Worm (Caenorhabditis elegans) whole organism, mixed stage, embryonic: ENCODE measurements around the gene ZC239.5.

Experiments used
- ceh-39 ChIP-seq: fragments of 150-350 bp; optimal IDR thresholded peaks from 2 replicates; lab custom pipeline; 2014; ENCODE audit warnings: missing biosample characterization, missing genetic modification characterization
- ceh-43 ChIP-seq: fragments of 200-800 bp; sonication (Bioruptor generic); optimal IDR thresholded peaks from 2 replicates; lab custom pipeline; 2018; ENCODE audit warnings: mild to moderate bottlenecking, missing genetic modification characterization, moderate library complexity, missing compliant biosample characterization
- ceh-83 ChIP-seq: fragments of 200-800 bp; sonication (Bioruptor generic); optimal IDR thresholded peaks from 2 replicates; lab custom pipeline; 2018; ENCODE audit warnings: mild to moderate bottlenecking, missing genetic modification characterization, missing compliant biosample characterization
- ces-1 ChIP-seq: fragments of 150-350 bp; optimal IDR thresholded peaks from 2 replicates; lab custom pipeline; 2014; ENCODE audit warnings: missing biosample characterization, missing genetic modification reagents, missing genetic modification characterization
- cnd-1 ChIP-seq: fragments of 200-800 bp; sonication (Bioruptor generic); optimal IDR thresholded peaks from 2 replicates; lab custom pipeline; 2018; ENCODE audit warnings: mild to moderate bottlenecking, missing genetic modification characterization, missing compliant biosample characterization
- drap-1 ChIP-seq: fragments of 200-800 bp; sonication (Bioruptor generic); optimal IDR thresholded peaks from 3 replicates; lab custom pipeline; 2018; ENCODE audit warnings: mild to moderate bottlenecking, missing genetic modification characterization, missing compliant biosample characterization
- elt-1 ChIP-seq: sonication (generic microtip); optimal IDR thresholded peaks from 2 replicates; lab custom pipeline; 2017; ENCODE audit warnings: missing genetic modification characterization, mild to moderate bottlenecking, missing compliant biosample characterization, antibody characterized with exemption, moderate library complexity, borderline replicate concordance; ENCODE audit not compliant: insufficient read depth
- elt-3 ChIP-seq: fragments of 150-350 bp; optimal IDR thresholded peaks from 2 replicates; lab custom pipeline; 2014; ENCODE audit warnings: missing biosample characterization, missing genetic modification characterization
- flh-1 ChIP-seq: fragments of 200-800 bp; sonication (Bioruptor generic); optimal IDR thresholded peaks from 2 replicates; lab custom pipeline; 2018; ENCODE audit warnings: mild to moderate bottlenecking, missing genetic modification characterization, moderate library complexity, missing compliant biosample characterization
- ham-2 ChIP-seq: fragments of 200-800 bp; sonication (Bioruptor generic); optimal IDR thresholded peaks from 2 replicates; lab custom pipeline; 2018; ENCODE audit warnings: mild to moderate bottlenecking, missing genetic modification characterization, missing compliant biosample characterization
- hlh-1 ChIP-seq: fragments of 150-350 bp; optimal IDR thresholded peaks from 2 replicates; lab custom pipeline; 2014; ENCODE audit warnings: missing biosample characterization, missing genetic modification reagents, missing genetic modification characterization
- lin-13 ChIP-seq: fragments of 150-350 bp; optimal IDR thresholded peaks from 2 replicates; lab custom pipeline; 2014; ENCODE audit warnings: missing biosample characterization, missing genetic modification characterization
- lin-32 ChIP-seq: fragments of 200-800 bp; sonication (Bioruptor generic); optimal IDR thresholded peaks from 2 replicates; lab custom pipeline; 2018; ENCODE audit warnings: mild to moderate bottlenecking, missing genetic modification characterization, missing compliant biosample characterization
- lsy-2 ChIP-seq: fragments of 150-350 bp; optimal IDR thresholded peaks from 2 replicates; lab custom pipeline; 2014; ENCODE audit warnings: missing biosample characterization, missing genetic modification characterization
- mab-5 ChIP-seq: fragments of 150-350 bp; optimal IDR thresholded peaks from 2 replicates; lab custom pipeline; 2014; ENCODE audit warnings: missing biosample characterization, missing genetic modification characterization
- mep-1 ChIP-seq: fragments of 150-350 bp; optimal IDR thresholded peaks from 2 replicates; lab custom pipeline; 2017; ENCODE audit warnings: missing biosample characterization, missing genetic modification reagents, missing genetic modification characterization, inconsistent platforms
- mls-2 ChIP-seq: sonication (generic microtip); optimal IDR thresholded peaks from 2 replicates; lab custom pipeline; 2016; ENCODE audit warnings: mild to moderate bottlenecking, missing genetic modification characterization, moderate library complexity, missing compliant biosample characterization
- nhr-12 ChIP-seq: fragments of 150-350 bp; optimal IDR thresholded peaks from 2 replicates; lab custom pipeline; 2014; ENCODE audit warnings: missing biosample characterization, missing genetic modification characterization
- nhr-2 ChIP-seq: fragments of 150-350 bp; optimal IDR thresholded peaks from 2 replicates; lab custom pipeline; 2014; ENCODE audit warnings: missing biosample characterization, missing genetic modification characterization
- nhr-237 ChIP-seq: fragments of 150-350 bp; optimal IDR thresholded peaks from 2 replicates; lab custom pipeline; 2014; ENCODE audit warnings: missing biosample characterization, missing genetic modification characterization
- nhr-76 ChIP-seq: sonication (generic microtip); optimal IDR thresholded peaks from 2 replicates; lab custom pipeline; 2017; ENCODE audit warnings: missing biosample characterization, missing genetic modification characterization
- pha-4 ChIP-seq: fragments of 150-350 bp; optimal IDR thresholded peaks from 2 replicates; lab custom pipeline; 2018; ENCODE audit warnings: missing biosample characterization, missing genetic modification reagents, missing genetic modification characterization
- sem-2 ChIP-seq: fragments of 200-800 bp; sonication (Bioruptor generic); optimal IDR thresholded peaks from 2 replicates; lab custom pipeline; 2018; ENCODE audit warnings: mild to moderate bottlenecking, missing genetic modification characterization, missing compliant biosample characterization
- tbx-8 ChIP-seq: fragments of 200-800 bp; sonication (Bioruptor generic); optimal IDR thresholded peaks from 2 replicates; lab custom pipeline; 2018; ENCODE audit warnings: mild to moderate bottlenecking, missing genetic modification characterization, moderate library complexity, missing compliant biosample characterization
- unc-120 ChIP-seq: sonication (generic microtip); optimal IDR thresholded peaks from 2 replicates; lab custom pipeline; 2017; ENCODE audit warnings: missing genetic modification characterization, missing compliant biosample characterization; ENCODE audit not compliant: poor library complexity, severe bottlenecking
- unc-39 ChIP-seq: fragments of 150-350 bp; optimal IDR thresholded peaks from 2 replicates; lab custom pipeline; 2014; ENCODE audit warnings: missing biosample characterization, missing genetic modification characterization
- unc-62 ChIP-seq: fragments of 150-350 bp; optimal IDR thresholded peaks from 2 replicates; lab custom pipeline; 2014; ENCODE audit warnings: missing biosample characterization, missing genetic modification reagents, missing genetic modification characterization
- zip-8 ChIP-seq: fragments of 150-350 bp; optimal IDR thresholded peaks from 2 replicates; lab custom pipeline; 2014; ENCODE audit warnings: missing biosample characterization, missing genetic modification characterization

The ZC239.5 gene

ce11 chrII:3244758-3245157 lies 34.3 kb downstream of the ZC239.5 start:
- TF ChIP-seq drap-1 (GFP tag; lab: Kevin White, UChicago), result no peak

ce11 chrII:3245836-3246235 lies 35.4 kb downstream of the ZC239.5 start, which contains the start of gene C17F4.7:
Gene C17F4.7 (minus strand): TSS chrII:3246015.
- TF ChIP-seq lin-13 (tag; lab: Kevin White, UChicago), result no peak

DNA sequence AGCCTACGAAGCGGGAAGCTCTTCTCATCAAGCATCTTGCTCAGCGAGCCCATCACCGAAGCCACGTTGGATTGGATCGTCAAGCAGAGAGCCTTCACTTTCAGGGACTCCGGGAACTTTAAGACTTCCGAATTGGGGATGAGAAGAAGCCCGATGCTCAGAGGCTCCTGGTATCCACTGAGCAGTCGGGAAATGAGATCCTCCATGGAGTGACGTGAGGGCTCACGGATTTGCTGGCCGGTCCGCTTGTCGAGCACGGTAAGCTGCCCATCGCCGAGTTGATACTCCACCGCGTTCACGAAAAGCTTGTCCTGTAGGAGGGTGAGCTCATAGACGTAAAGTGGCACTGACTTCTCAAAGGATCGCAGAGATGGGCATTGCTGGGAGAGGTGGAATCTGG lies 37.1 kb downstream of the ZC239.5 start:
- TF ChIP-seq nhr-237 (no peak), unc-120 (no peak), ham-2 (GFP tag; lab: Kevin White, UChicago) (no peak), cnd-1 (tag; lab: Kevin White, UChicago) (no peak), hlh-1 (tag; lab: Kevin White, UChicago) (no peak), lin-13 (tag; lab: Kevin White, UChicago) (no peak), unc-62 (GFP tag; lab: Kevin White, UChicago) (no peak), unc-39 (tag; lab: Kevin White, UChicago) (no peak), nhr-76 (no peak), ceh-39 (no peak), elt-3 (tag; lab: Kevin White, UChicago) (no peak), elt-1 (no peak)

DNA sequence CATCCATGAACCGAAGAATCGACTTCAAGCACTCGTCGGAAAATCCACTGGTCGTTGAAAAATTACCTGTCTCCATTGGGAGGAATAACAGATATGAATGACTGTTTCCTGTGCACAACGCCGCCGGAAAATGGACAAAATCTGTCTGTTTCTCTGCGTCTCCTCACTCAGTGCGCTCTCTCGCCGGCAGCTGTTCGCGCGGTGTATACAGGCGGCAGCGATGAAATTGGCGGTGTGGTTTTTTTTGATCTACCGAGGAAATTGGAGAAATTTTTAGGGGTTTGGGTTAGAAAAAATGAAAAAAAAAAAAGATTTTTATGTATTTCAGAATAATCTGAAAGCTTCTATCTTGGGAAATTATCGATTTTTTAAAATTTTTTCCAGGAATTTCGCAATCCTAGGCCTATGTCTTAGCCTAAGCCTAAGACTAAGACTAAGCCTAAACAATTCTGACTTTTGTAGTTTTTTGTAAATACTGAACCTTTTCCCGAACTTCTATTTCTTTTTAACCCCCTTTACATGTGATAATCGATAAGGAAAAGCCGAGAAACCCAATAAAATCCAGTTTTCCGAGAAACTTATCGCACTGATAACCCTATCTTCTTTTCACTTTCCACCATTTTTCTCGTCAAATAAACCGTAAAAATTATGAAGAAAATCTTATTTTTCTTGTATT lies 37.7 kb downstream of the ZC239.5 start, which contains the start of the genes fbxc-50 and C17F4.2:
fbxc-50 (minus strand) TSS at position 81 of the 676 bp plus-strand sequence.
C17F4.2 (plus strand) TSS at position 626 of the 676 bp plus-strand sequence.
- TF ChIP-seq cnd-1 (tag; lab: Kevin White, UChicago) (no peak), hlh-1 (tag; lab: Kevin White, UChicago) (peak; percentile 35), mep-1 (tag; lab: Kevin White, UChicago) (no peak), unc-39 (tag; lab: Kevin White, UChicago) (no peak)
- TF ChIP-seq, all 35 proteins: peak for 1

DNA sequence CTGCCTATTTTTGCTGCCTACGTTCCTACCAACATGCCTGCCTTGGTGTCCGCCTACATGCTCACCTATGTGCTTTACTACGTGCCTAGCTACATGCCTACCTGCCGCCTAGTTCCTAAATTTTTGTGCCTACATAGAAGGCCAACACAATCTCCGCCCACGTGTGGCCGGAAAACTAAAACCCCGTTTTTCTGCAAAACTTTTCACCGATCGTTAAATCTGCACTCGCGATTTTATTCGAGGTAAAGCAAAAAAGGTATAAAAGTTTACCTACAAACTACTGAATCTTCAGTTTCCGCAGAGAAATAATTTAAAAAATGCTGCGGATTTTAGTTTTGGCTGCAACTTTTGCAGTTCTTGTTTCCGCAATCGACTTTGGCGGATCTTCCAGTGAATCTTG lies 38.9 kb downstream of the ZC239.5 start, which contains the start of gene clec-124:
clec-124 (plus strand) TSS at position 301 of the 400 bp plus-strand sequence.
- TF ChIP-seq pha-4 (no peak), nhr-12 (tag; lab: Kevin White, UChicago) (no peak), flh-1 (GFP tag; lab: Kevin White, UChicago) (no peak), unc-39 (tag; lab: Kevin White, UChicago) (no peak), ceh-43 (GFP tag; lab: Kevin White, UChicago) (no peak), zip-8 (tag; lab: Kevin White, UChicago) (no peak), mab-5 (no peak), ces-1 (no peak), cnd-1 (tag; lab: Kevin White, UChicago) (no peak), lsy-2 (tag; lab: Kevin White, UChicago) (no peak), elt-1 (no peak), elt-3 (tag; lab: Kevin White, UChicago) (no peak), ceh-39 (no peak), unc-62 (GFP tag; lab: Kevin White, UChicago) (no peak), hlh-1 (tag; lab: Kevin White, UChicago) (no peak), sem-2 (no peak), tbx-8 (GFP tag; lab: Kevin White, UChicago) (no peak)

ce11 chrII:3250195-3250594 lies 39.7 kb downstream of the ZC239.5 start:
- TF ChIP-seq cnd-1 (tag; lab: Kevin White, UChicago) (no peak), mls-2 (tag; lab: Kevin White, UChicago) (no peak), ceh-39 (no peak), ceh-83 (GFP tag; lab: Kevin White, UChicago) (no peak), lin-13 (tag; lab: Kevin White, UChicago) (no peak), unc-120 (no peak), mep-1 (tag; lab: Kevin White, UChicago) (no peak), nhr-2 (tag; lab: Kevin White, UChicago) (no peak), lin-32 (no peak), zip-8 (tag; lab: Kevin White, UChicago) (no peak)
